Worm (Caenorhabditis elegans) whole organism, L4 larva: ENCODE measurements around the gene unc-79.

Experiments used
- ceh-82 ChIP-seq: sonication (generic microtip); optimal IDR thresholded peaks from 2 replicates; lab custom pipeline; 2017; ENCODE audit warnings: missing biosample characterization, missing genetic modification characterization
- hif-1 ChIP-seq, 2 experiments: sonication (generic microtip); optimal IDR thresholded peaks; 2 replicates each; lab custom pipeline; 2016 to 2017; ENCODE audit warnings: missing compliant biosample characterization in 2 of 2, missing genetic modification characterization in 2 of 2, missing genetic modification reagents in 2 of 2, missing genotype in 2 of 2, mild to moderate bottlenecking in 1 of 2
- lin-15B ChIP-seq: fragments of 150-350 bp; sonication (generic microtip); optimal IDR thresholded peaks from 3 replicates; lab custom pipeline; 2014; ENCODE audit warnings: missing biosample characterization, missing genetic modification characterization
- nhr-6 ChIP-seq: fragments of 150-350 bp; optimal IDR thresholded peaks from 2 replicates; lab custom pipeline; 2014; ENCODE audit warnings: missing biosample characterization, missing genetic modification characterization
- saeg-2 ChIP-seq: fragments of 200-800 bp; sonication (Bioruptor generic); IDR thresholded peaks from 2 replicates; pipeline ENCODE4 v1.3.6; 2022; ENCODE audit warnings: missing genetic modification reagents, missing genetic modification characterization, missing compliant biosample characterization

- TF ChIP-seq hif-1 (tag; optimal IDR thresholded peaks at IDR 0.05; lab: Kevin White, UChicago) (no peak), lin-15B (tag; lab: Kevin White, UChicago) (no peak), ceh-82 (tag; lab: Kevin White, UChicago) (no peak), nhr-6 (no peak), saeg-2 (GFP tag; lab: Robert Waterston, UW) (no peak)
Measured at ce11 chrIII:4085657-4086056, 19.2 kb downstream of the unc-79 start.
